Worm (Caenorhabditis elegans): Measurements from ENCODE around the gene rha-1.

DNA sequence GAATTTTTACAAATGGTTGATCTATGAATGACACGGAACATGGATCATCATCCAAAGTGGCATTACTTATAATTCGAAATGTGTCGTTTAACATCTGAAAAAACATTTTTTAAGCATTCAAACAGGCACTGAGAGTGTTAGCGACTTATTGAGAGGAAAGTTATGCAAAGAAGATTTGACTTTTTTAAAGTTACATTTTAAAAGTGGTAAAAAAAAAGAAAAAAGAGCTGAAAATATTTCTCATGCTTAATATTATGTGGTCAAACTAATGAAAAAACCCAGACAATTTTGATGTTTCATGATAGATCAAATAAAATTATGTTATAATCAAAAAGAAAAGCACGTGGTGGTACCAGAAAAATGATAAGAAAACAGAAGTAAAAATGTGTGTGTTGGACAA lies 18.4 kb downstream of the rha-1 start, which contains the start of gene npr-20:
- no peak for TF ChIP-seq B0336.3 (GFP tag; IDR thresholded peaks at IDR 0.05)
- TF ChIP-seq tbx-9 (tag; optimal IDR thresholded peaks at IDR 0.05; ENCODE audit: borderline replicate concordance) = no peak
- TF ChIP-seq Y67H2A.10 (GFP tag; conservative IDR thresholded peaks at IDR 0.05) = no peak
- no peak for TF ChIP-seq let-607 (tag; optimal IDR thresholded peaks at IDR 0.05)
